Worm (Caenorhabditis elegans) whole organism, L4 larva: ENCODE results near the gene F59E12.6.

ENCODE experiments used
- R02D3.7 ChIP-seq: fragments of 150-350 bp; sonication (generic microtip); optimal IDR thresholded peaks from 3 replicates; lab custom pipeline; 2014; ENCODE audit warnings: missing biosample characterization, missing genetic modification characterization
- ama-1 ChIP-seq: fragments of 150-350 bp; optimal IDR thresholded peaks from 2 replicates; lab custom pipeline; 2014; ENCODE audit warnings: inconsistent platforms, mixed read lengths
- ceh-82 ChIP-seq: sonication (generic microtip); optimal IDR thresholded peaks from 2 replicates; lab custom pipeline; 2017; ENCODE audit warnings: missing biosample characterization, missing genetic modification characterization
- ces-1 ChIP-seq: fragments of 150-350 bp; sonication (generic microtip); optimal IDR thresholded peaks from 4 replicates; lab custom pipeline; 2014; ENCODE audit warnings: missing biosample characterization, missing genetic modification reagents, missing genetic modification characterization
- fkh-10 ChIP-seq: fragments of 150-350 bp; optimal IDR thresholded peaks from 2 replicates; lab custom pipeline; 2014; ENCODE audit warnings: missing biosample characterization, missing genetic modification reagents, missing genetic modification characterization
- gei-8 ChIP-seq: fragments of 200-800 bp; sonication (Bioruptor generic); optimal IDR thresholded peaks from 2 replicates; lab custom pipeline; 2018; ENCODE audit warnings: mild to moderate bottlenecking, missing genetic modification characterization, missing compliant biosample characterization
- hlh-11 ChIP-seq: fragments of 200-800 bp; sonication (Bioruptor generic); optimal IDR thresholded peaks from 2 replicates; lab custom pipeline; 2018; ENCODE audit warnings: mild to moderate bottlenecking, missing genetic modification characterization, missing compliant biosample characterization
- lin-13 ChIP-seq: fragments of 150-350 bp; optimal IDR thresholded peaks from 2 replicates; lab custom pipeline; 2014; ENCODE audit warnings: missing biosample characterization, missing genetic modification reagents, missing genetic modification characterization
- lin-39 ChIP-seq: fragments of 150-350 bp; optimal IDR thresholded peaks from 2 replicates; lab custom pipeline; 2014; ENCODE audit warnings: missing biosample characterization, missing genetic modification reagents, missing genetic modification characterization
- mdl-1 ChIP-seq, 2 experiments: fragments of 150-350 bp in 1 of 2; sonication (generic microtip) in 1 of 2; optimal IDR thresholded peaks; 2 replicates each; lab custom pipeline; 2014 to 2017; ENCODE audit warnings: missing biosample characterization in 2 of 2, missing genetic modification characterization in 2 of 2
- nhr-28 ChIP-seq: fragments of 150-350 bp; optimal IDR thresholded peaks from 2 replicates; lab custom pipeline; 2014; ENCODE audit warnings: missing biosample characterization, missing genetic modification characterization
- snpc-1.2 ChIP-seq: fragments of 200-800 bp; sonication (Bioruptor generic); IDR thresholded peaks from 2 replicates; pipeline ENCODE4 v1.3.6; 2022; ENCODE audit warnings: missing genetic modification reagents, missing genetic modification characterization, missing compliant biosample characterization
- snpc-4 ChIP-seq: fragments of 150-350 bp; optimal IDR thresholded peaks from 2 replicates; lab custom pipeline; 2014; ENCODE audit warnings: missing biosample characterization, missing genetic modification characterization
- unc-62 ChIP-seq, 3 experiments: fragments of 150-350 bp in 1 of 3; sonication (generic microtip); optimal IDR thresholded peaks in 2 of 3; peaks in 1 of 3; 1 replicate in 1 of 3; 2 replicates in 2 of 3; lab custom pipeline; 2014 to 2017; ENCODE audit warnings: missing biosample characterization in 3 of 3, missing genetic modification characterization in 3 of 3, missing genetic modification reagents in 3 of 3, missing genotype in 1 of 3

DNA sequence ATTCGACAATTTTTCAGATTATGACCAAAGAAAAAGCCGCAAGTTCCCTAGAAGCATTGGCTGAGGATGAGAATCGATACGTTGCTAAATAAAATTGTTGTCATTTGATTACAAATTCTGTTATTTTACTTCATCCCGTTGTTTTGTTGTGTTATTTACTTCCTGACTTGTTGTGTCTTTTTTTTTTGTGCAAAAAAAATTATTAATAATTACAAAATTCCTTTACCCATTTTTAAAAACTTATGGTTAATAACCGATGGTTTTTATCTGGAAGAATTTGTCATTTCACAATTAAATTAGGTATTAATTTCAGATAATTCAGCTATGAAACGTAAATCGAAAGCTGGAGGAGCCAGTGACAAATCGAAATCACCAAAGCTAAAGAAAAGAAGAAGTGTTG lies 34.5 kb downstream of the F59E12.6 start, which contains the start of gene C17G10.1:
- no peak for TF ChIP-seq ama-1
- no peak for TF ChIP-seq mdl-1 (tag; optimal IDR thresholded peaks at IDR 0.05; lab: Kevin White, UChicago)
- TF ChIP-seq lin-39 (tag; lab: Kevin White, UChicago), result no peak
- no peak for TF ChIP-seq lin-13 (GFP tag; lab: Kevin White, UChicago)
- no peak for TF ChIP-seq unc-62 (GFP tag; optimal IDR thresholded peaks at IDR 0.05 in 1 of 2; lab: Kevin White, UChicago)
- TF ChIP-seq unc-62 (tag; optimal IDR thresholded peaks at IDR 0.05; lab: Kevin White, UChicago), result no peak
- no peak for TF ChIP-seq snpc-4 (tag; lab: Kevin White, UChicago)
- TF ChIP-seq snpc-1.2 (GFP tag; lab: Robert Waterston, UW), result no peak
- TF ChIP-seq R02D3.7, result no peak
- TF ChIP-seq ces-1 (GFP tag; lab: Kevin White, UChicago), result no peak
- TF ChIP-seq ceh-82 (tag; lab: Kevin White, UChicago), result no peak
- no peak for TF ChIP-seq nhr-28 (tag; lab: Kevin White, UChicago)
- no peak for TF ChIP-seq gei-8 (GFP tag; lab: Kevin White, UChicago)
- TF ChIP-seq hlh-11 (tag; lab: Kevin White, UChicago), result no peak
- no peak for TF ChIP-seq fkh-10
